Fruit fly (Drosophila melanogaster) whole organism, adult: Measurements from ENCODE around the gene CG18135.
A peak's percentile ranks its signal among the peaks of the same experiment; 100 is the strongest.

Experiments used
- CG11617 ChIP-seq: fragments of 200-800 bp; sonication (Bioruptor generic); optimal IDR thresholded peaks from 2 replicates; lab custom pipeline; 2017; ENCODE audit warnings: mild to moderate bottlenecking, missing biosample characterization, missing genetic modification reagents, missing genetic modification characterization
- CG12768 ChIP-seq: fragments of 200-800 bp; sonication (Bioruptor generic); optimal IDR thresholded peaks from 2 replicates; lab custom pipeline; 2017; ENCODE audit warnings: missing biosample characterization, missing genetic modification characterization, mild to moderate bottlenecking, moderate library complexity, missing genetic modification reagents
- CG14711 ChIP-seq: fragments of 200-800 bp; sonication (Bioruptor generic); optimal IDR thresholded peaks from 2 replicates; lab custom pipeline; 2018; ENCODE audit warnings: missing biosample characterization, mild to moderate bottlenecking, missing genetic modification characterization, moderate library complexity
- CG1620 ChIP-seq: fragments of 200-800 bp; sonication (Bioruptor generic); optimal IDR thresholded peaks from 2 replicates; lab custom pipeline; 2016; ENCODE audit warnings: missing biosample characterization, missing genetic modification characterization
- CG33017 ChIP-seq: fragments of 200-800 bp; sonication (Bioruptor generic); optimal IDR thresholded peaks from 2 replicates; lab custom pipeline; 2018; ENCODE audit warnings: missing biosample characterization, mild to moderate bottlenecking, missing genetic modification characterization, moderate library complexity
- CG5204 ChIP-seq: fragments of 200-800 bp; sonication (Bioruptor generic); optimal IDR thresholded peaks from 2 replicates; lab custom pipeline; 2016; ENCODE audit warnings: missing biosample characterization, missing genetic modification characterization
- CG7045 ChIP-seq: fragments of 200-800 bp; sonication (Bioruptor generic); optimal IDR thresholded peaks from 2 replicates; lab custom pipeline; 2017; ENCODE audit warnings: missing biosample characterization, mild to moderate bottlenecking, missing genetic modification characterization
- CG7101 ChIP-seq: fragments of 200-800 bp; sonication (Bioruptor generic); optimal IDR thresholded peaks from 2 replicates; lab custom pipeline; 2018; ENCODE audit warnings: missing biosample characterization, mild to moderate bottlenecking, missing genetic modification characterization, moderate library complexity
- Clk ChIP-seq: fragments of 200-800 bp; sonication (Bioruptor generic); optimal IDR thresholded peaks from 2 replicates; lab custom pipeline; 2017; ENCODE audit warnings: missing biosample characterization, missing genetic modification characterization
- Crg-1 ChIP-seq: fragments of 200-800 bp; sonication (Bioruptor generic); optimal IDR thresholded peaks from 2 replicates; lab custom pipeline; 2016; ENCODE audit warnings: missing biosample characterization, missing genetic modification characterization
- Hr96 ChIP-seq: fragments of 200-800 bp; sonication (Bioruptor generic); optimal IDR thresholded peaks from 2 replicates; lab custom pipeline; 2016; ENCODE audit warnings: missing biosample characterization, missing genetic modification characterization
- Mnt ChIP-seq: fragments of 200-800 bp; sonication (Bioruptor generic); optimal IDR thresholded peaks from 2 replicates; lab custom pipeline; 2016; ENCODE audit warnings: missing biosample characterization, mild to moderate bottlenecking, missing genetic modification characterization
- bab1 ChIP-seq: fragments of 200-800 bp; sonication (Bioruptor generic); optimal IDR thresholded peaks from 3 replicates; lab custom pipeline; 2019; ENCODE audit warnings: missing biosample characterization, mild to moderate bottlenecking, missing genetic modification characterization, moderate library complexity
- cic ChIP-seq: fragments of 200-800 bp; sonication (Bioruptor generic); optimal IDR thresholded peaks from 2 replicates; lab custom pipeline; 2017; ENCODE audit warnings: missing biosample characterization, mild to moderate bottlenecking, missing genetic modification characterization, moderate library complexity
- cnc ChIP-seq, 2 experiments: fragments of >200 bp; optimal IDR thresholded peaks; 2 replicates each; lab custom pipeline; 2017
- kay ChIP-seq: fragments of 200-800 bp; sonication (Bioruptor generic); peaks from one replicate; lab custom pipeline; 2016; ENCODE audit warnings: missing biosample characterization, missing genetic modification characterization, borderline replicate concordance
- ovo ChIP-seq: fragments of 200-800 bp; sonication (Bioruptor generic); optimal IDR thresholded peaks from 2 replicates; lab custom pipeline; 2016; ENCODE audit warnings: missing biosample characterization, missing genetic modification characterization
- pad ChIP-seq: fragments of 200-800 bp; sonication (Bioruptor generic); optimal IDR thresholded peaks from 3 replicates; lab custom pipeline; 2017; ENCODE audit warnings: missing biosample characterization, missing genetic modification characterization, mild to moderate bottlenecking, moderate library complexity, missing genetic modification reagents
- tj ChIP-seq: fragments of 200-800 bp; sonication (Bioruptor generic); optimal IDR thresholded peaks from 3 replicates; lab custom pipeline; 2017; ENCODE audit warnings: missing biosample characterization, mild to moderate bottlenecking, missing genetic modification characterization, moderate library complexity
- toe ChIP-seq: fragments of 200-800 bp; sonication (Bioruptor generic); optimal IDR thresholded peaks from 2 replicates; lab custom pipeline; 2016; ENCODE audit warnings: missing biosample characterization, missing genetic modification characterization

Gene CG18135

DNA sequence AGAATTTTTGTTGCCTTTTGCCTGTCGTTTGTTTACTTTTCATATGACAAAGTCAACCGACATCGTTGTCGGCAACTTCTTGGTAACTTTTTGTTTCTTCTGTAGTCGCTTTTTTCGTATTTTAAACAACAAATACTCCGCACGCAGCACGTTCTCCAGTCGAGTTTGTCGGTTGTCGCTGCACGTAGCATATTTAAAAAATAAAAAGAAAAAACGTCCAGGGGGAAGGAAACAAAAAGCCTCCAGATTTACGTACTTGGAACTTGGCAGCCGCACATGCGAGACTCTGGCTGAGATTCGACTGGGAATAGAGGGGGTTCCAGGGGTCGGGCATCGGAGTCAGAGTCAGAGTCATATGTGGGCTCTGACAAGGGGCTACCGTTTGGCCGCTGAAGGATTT lies 23.6 kb upstream of the CG18135 start:
- TF ChIP-seq Clk (GFP tag; lab: Kevin White, UChicago) (no peak), kay (no peak), tj (GFP tag; lab: Kevin White, UChicago) (no peak), CG14711 (no peak), CG12768 (GFP tag; lab: Kevin White, UChicago) (no peak), CG7101 (tag; lab: Kevin White, UChicago) (no peak), toe (GFP tag; lab: Kevin White, UChicago) (no peak), cic (GFP tag; lab: Kevin White, UChicago) (no peak), Crg-1 (no peak), bab1 (GFP tag; lab: Kevin White, UChicago) (no peak), pad (GFP tag; lab: Kevin White, UChicago) (no peak), CG5204 (GFP tag; lab: Kevin White, UChicago) (no peak), Hr96 (no peak), CG7045 (GFP tag; lab: Kevin White, UChicago) (no peak), CG33017 (tag; lab: Kevin White, UChicago) (no peak), CG11617 (no peak)

DNA sequence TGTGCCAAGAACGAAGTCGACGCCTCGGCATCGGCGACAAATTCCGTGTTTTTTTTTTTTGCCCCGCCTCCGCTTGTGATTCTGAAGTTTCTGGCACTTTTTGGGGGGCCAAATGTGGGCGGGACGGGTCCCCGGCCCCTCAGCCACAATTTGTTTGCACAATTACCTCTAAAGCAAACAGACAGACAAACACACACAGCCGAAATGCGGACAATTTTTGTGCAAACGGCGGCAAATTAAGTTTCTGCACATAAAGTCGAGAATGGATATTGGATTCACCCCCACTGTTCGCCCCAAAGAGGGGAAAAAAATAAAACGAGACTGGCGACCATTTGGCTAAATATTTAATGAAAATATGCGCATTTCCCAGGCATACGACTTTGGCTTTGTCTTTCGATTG lies 22.4 kb upstream of the CG18135 start:
- TF ChIP-seq CG33017 (tag; lab: Kevin White, UChicago) (no peak), tj (GFP tag; lab: Kevin White, UChicago) (peak; percentile 78)

DNA sequence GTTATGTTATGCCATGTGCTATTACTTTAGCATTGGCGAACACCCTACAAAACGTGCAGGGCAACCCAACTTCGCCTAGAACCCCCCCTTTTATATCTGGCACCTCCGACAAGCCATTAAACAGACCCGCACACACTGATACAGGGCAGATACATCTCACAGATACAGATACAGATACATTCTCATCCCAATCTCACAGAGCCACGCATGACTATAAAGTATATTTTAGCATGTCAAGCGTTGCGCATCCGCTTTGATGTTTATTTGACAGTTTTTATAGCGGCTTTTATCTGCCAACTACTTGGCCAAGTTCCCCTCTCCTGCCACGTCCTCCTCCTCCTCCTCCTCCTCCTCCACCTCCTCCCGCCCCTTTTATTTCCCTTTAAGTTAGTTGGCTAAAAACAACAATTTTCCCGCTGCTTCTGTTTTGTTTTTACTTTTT lies 21.2 kb upstream of the CG18135 start:
- TF ChIP-seq CG14711, result no peak

dm6 chr3L:19018440-19018839 lies 20.4 kb upstream of the CG18135 start:
- peak; percentile 12 for TF ChIP-seq tj (GFP tag; lab: Kevin White, UChicago)
- no peak for TF ChIP-seq ovo (GFP tag; lab: Kevin White, UChicago)

dm6 chr3L:19016805-19017161 lies 18.7 kb upstream of the CG18135 start:
- TF ChIP-seq CG1620 (GFP tag; lab: Kevin White, UChicago) (no peak), CG14711 (no peak), tj (GFP tag; lab: Kevin White, UChicago) (no peak), CG7101 (tag; lab: Kevin White, UChicago) (no peak), toe (GFP tag; lab: Kevin White, UChicago) (no peak)

- no peak for TF ChIP-seq Mnt (GFP tag; lab: Kevin White, UChicago)
- TF ChIP-seq CG5204 (GFP tag; lab: Kevin White, UChicago), result no peak
- TF ChIP-seq tj (GFP tag; lab: Kevin White, UChicago), result no peak
- no peak for TF ChIP-seq Hr96
- TF ChIP-seq CG7101 (tag; lab: Kevin White, UChicago), result no peak
- TF ChIP-seq CG14711, result no peak
- no peak for TF ChIP-seq bab1 (GFP tag; lab: Kevin White, UChicago)
- no peak for TF ChIP-seq toe (GFP tag; lab: Kevin White, UChicago)
- no peak for TF ChIP-seq ovo (GFP tag; lab: Kevin White, UChicago)
- no peak for TF ChIP-seq CG1620 (GFP tag; lab: Kevin White, UChicago)
- TF ChIP-seq cnc (optimal IDR thresholded peaks at IDR 0.05; lab: Kevin White, UChicago), result no peak
- TF ChIP-seq CG12768 (GFP tag; lab: Kevin White, UChicago), result no peak
Measured at dm6 chr3L:19016133-19016804, 18.2 kb upstream of the CG18135 start.

DNA sequence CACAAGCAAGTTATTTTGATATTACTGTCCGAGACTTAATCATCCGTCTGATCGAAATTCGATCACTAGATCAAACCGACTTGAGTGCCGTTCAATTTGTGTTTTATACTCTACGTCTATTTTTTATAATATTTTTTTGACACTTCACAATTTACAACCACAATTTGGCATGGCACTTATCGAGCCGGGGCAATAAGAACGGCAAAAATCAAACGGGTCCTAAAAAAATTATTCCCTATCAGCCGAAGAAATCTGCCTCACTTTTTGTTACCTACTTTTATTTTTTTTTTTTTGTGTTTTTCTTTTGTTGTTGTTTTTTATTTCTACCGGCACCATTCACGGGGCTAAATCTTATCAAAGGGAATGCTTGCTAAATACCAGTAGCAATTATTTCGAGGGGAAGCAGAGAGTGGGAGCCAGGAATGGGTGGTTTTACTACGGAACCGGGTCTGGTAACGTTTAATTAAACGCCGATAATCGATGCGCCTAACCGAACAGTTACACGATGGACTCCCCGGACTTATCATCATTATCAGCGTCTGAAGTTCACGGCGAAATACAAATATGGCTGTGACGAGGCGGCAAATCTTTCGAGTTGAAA lies 17.5 kb upstream of the CG18135 start:
- TF ChIP-seq ovo (GFP tag; lab: Kevin White, UChicago) (no peak), CG14711 (no peak), CG33017 (tag; lab: Kevin White, UChicago) (no peak), cic (GFP tag; lab: Kevin White, UChicago) (peak; percentile 97), CG12768 (GFP tag; lab: Kevin White, UChicago) (peak; percentile 49), CG5204 (GFP tag; lab: Kevin White, UChicago) (no peak), CG1620 (GFP tag; lab: Kevin White, UChicago) (no peak), cnc (optimal IDR thresholded peaks at IDR 0.05; lab: Kevin White, UChicago) (no peak), CG7101 (tag; lab: Kevin White, UChicago) (no peak), tj (GFP tag; lab: Kevin White, UChicago) (no peak), kay (peak; percentile 93), Clk (GFP tag; lab: Kevin White, UChicago) (no peak), pad (GFP tag; lab: Kevin White, UChicago) (no peak), bab1 (GFP tag; lab: Kevin White, UChicago) (no peak), Mnt (GFP tag; lab: Kevin White, UChicago) (peak; percentile 17), Hr96 (peak; percentile 33), CG11617 (no peak), Crg-1 (no peak), CG7045 (GFP tag; lab: Kevin White, UChicago) (peak; percentile 23), toe (GFP tag; lab: Kevin White, UChicago) (no peak)
